Worm (Caenorhabditis elegans) whole organism, L3 larva: ENCODE results near the gene T18D3.1.

Experiments used
- tbx-2 ChIP-seq: sonication (generic microtip); optimal IDR thresholded peaks from 2 replicates; lab custom pipeline; 2016; ENCODE audit warnings: mild to moderate bottlenecking, missing genetic modification characterization, missing compliant biosample characterization
- unc-39 ChIP-seq: sonication (generic microtip); optimal IDR thresholded peaks from 4 replicates; lab custom pipeline; 2017; ENCODE audit warnings: missing biosample characterization, missing genetic modification characterization
- unc-62 ChIP-seq: fragments of 150-350 bp; sonication (generic microtip); optimal IDR thresholded peaks from 4 replicates; lab custom pipeline; 2014; ENCODE audit warnings: missing biosample characterization, missing genetic modification reagents, missing genetic modification characterization

DNA sequence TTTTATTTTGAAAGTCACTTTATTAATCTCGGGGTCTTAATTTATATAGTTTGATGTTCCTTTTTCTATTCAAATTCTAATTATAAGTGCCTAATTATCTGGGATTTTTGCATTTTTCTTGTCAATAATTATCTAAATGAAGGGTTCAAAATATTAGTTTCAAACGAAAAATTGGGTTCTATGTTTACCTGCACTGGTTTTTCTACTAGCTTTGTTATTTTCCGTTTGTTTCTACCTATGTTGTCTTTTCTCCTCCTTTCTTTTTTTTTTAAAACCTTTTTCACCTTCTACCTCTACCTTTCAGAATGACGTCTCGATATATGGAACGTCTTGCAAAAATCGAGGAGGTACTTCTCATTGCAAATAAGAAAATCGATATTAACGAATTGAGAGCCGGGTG is 30.2 kb downstream of the T18D3.1 start, which contains the start of gene tbc-13:
- TF ChIP-seq unc-39 = no peak
- TF ChIP-seq tbx-2 (tag; lab: Kevin White, UChicago) = no peak
- TF ChIP-seq unc-62 (GFP tag; lab: Kevin White, UChicago) = no peak
